Fruit fly (Drosophila melanogaster) whole organism, embryonic: Measurements from ENCODE around the gene Bro.

Experiments
- CG12391 ChIP-seq: fragments of 200-800 bp; sonication (Bioruptor generic); optimal IDR thresholded peaks from 3 replicates; lab custom pipeline; 2018; ENCODE audit warnings: missing biosample characterization, mild to moderate bottlenecking, missing genetic modification characterization, moderate library complexity
- CG16779 ChIP-seq: fragments of 200-800 bp; sonication (Bioruptor generic); IDR thresholded peaks from 2 replicates; pipeline ENCODE4 v1.3.6; 2022; ENCODE audit warnings: missing biosample characterization, missing genetic modification characterization
- CG8290 ChIP-seq, 3 experiments: fragments of 200-800 bp; sonication (Bioruptor generic); optimal IDR thresholded peaks; 2 replicates each; lab custom pipeline; 2016 to 2019; ENCODE audit warnings: missing biosample characterization in 3 of 3, missing genetic modification characterization in 3 of 3, mild to moderate bottlenecking in 2 of 3, moderate library complexity in 1 of 3
- HHEX ChIP-seq: fragments of 200-800 bp; sonication (Bioruptor generic); optimal IDR thresholded peaks from 3 replicates; lab custom pipeline; 2017; ENCODE audit warnings: missing biosample characterization, mild to moderate bottlenecking, missing genetic modification characterization, missing genetic modification reagents
- run ChIP-seq: fragments of 200-800 bp; sonication (Bioruptor generic); optimal IDR thresholded peaks from 3 replicates; lab custom pipeline; 2018; ENCODE audit warnings: missing biosample characterization, mild to moderate bottlenecking, missing genetic modification characterization

DNA sequence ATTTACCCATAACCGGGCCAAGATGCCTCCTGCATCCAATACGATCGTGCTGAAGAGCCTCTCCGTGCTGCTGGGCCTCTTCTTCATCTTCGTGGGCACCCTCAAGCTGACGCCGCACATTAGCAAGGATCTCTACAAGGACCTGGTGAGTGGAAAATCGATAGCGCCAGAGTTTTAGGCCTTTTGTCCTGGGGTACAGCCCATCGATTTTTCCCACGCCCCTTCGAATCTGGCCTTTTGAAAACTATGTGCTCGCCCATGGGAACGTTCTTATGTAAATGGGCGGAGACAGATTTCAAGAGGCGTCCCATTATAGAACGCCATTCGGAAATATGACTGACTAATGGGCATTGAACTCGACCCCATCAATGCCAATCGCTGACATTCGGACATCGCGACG lies 1.7 kb downstream of the Bro start:
- TF ChIP-seq HHEX (GFP tag; lab: Kevin White, UChicago) (no peak), CG16779 (GFP tag; lab: Robert Waterston, UW) (no peak), CG12391 (tag; lab: Kevin White, UChicago) (no peak), CG8290 (GFP tag; optimal IDR thresholded peaks at IDR 0.05; lab: Kevin White, UChicago) (no peak), CG8290 (tag; optimal IDR thresholded peaks at IDR 0.05; lab: Kevin White, UChicago) (no peak), run (tag; lab: Kevin White, UChicago) (no peak)
